Fruit fly (Drosophila melanogaster) whole organism, embryonic: ENCODE results near the gene Kat60.

Source experiments
- BEAF-32 ChIP-seq: fragments of 200-800 bp; sonication (Bioruptor generic); optimal IDR thresholded peaks from 3 replicates; lab custom pipeline; 2017; ENCODE audit warnings: missing biosample characterization, missing genetic modification characterization, mild to moderate bottlenecking, moderate library complexity, missing genetic modification reagents
- Bteb2 ChIP-seq: fragments of 200-800 bp; sonication (Bioruptor generic); optimal IDR thresholded peaks from 2 replicates; lab custom pipeline; 2016; ENCODE audit warnings: missing biosample characterization, missing genetic modification characterization
- CG12104 ChIP-seq: fragments of 200-800 bp; sonication (Bioruptor generic); optimal IDR thresholded peaks from 3 replicates; lab custom pipeline; 2016; ENCODE audit warnings: missing biosample characterization, missing genetic modification characterization
- CG14050 ChIP-seq: fragments of 200-800 bp; sonication (Bioruptor generic); IDR thresholded peaks from 3 replicates; pipeline ENCODE4 v1.3.6; 2022; ENCODE audit warnings: missing biosample characterization, missing genetic modification characterization
- CG17612 ChIP-seq: fragments of 200-800 bp; sonication (Bioruptor generic); IDR thresholded peaks from 2 replicates; pipeline ENCODE4 v1.3.6; 2022; ENCODE audit warnings: missing biosample characterization, missing genetic modification characterization
- CG18619 ChIP-seq: fragments of 200-800 bp; sonication (Bioruptor generic); optimal IDR thresholded peaks from 3 replicates; lab custom pipeline; 2017; ENCODE audit warnings: missing biosample characterization, mild to moderate bottlenecking, missing genetic modification characterization
- CG2199 ChIP-seq: fragments of 200-800 bp; sonication (Bioruptor generic); IDR thresholded peaks from 3 replicates; pipeline ENCODE4 v1.3.6; 2022; ENCODE audit warnings: missing biosample characterization, missing genetic modification characterization
- CG2202 ChIP-seq: fragments of 200-800 bp; sonication (Bioruptor generic); optimal IDR thresholded peaks from 2 replicates; lab custom pipeline; 2018; ENCODE audit warnings: missing biosample characterization, mild to moderate bottlenecking, missing genetic modification characterization
- CG6689 ChIP-seq: fragments of 200-800 bp; sonication (Bioruptor generic); IDR thresholded peaks from 2 replicates; pipeline ENCODE4 v1.3.6; 2022; ENCODE audit warnings: missing biosample characterization, missing genetic modification characterization
- CG6765 ChIP-seq: fragments of 200-800 bp; sonication (Bioruptor generic); optimal IDR thresholded peaks from 3 replicates; lab custom pipeline; 2017; ENCODE audit warnings: missing biosample characterization, mild to moderate bottlenecking, missing genetic modification characterization
- CG8924 ChIP-seq: fragments of 200-800 bp; optimal IDR thresholded peaks from 3 replicates; lab custom pipeline; 2019; ENCODE audit warnings: missing biosample characterization, mild to moderate bottlenecking, missing genetic modification characterization, moderate library complexity
- CG9609 ChIP-seq: fragments of 200-800 bp; sonication (Bioruptor generic); optimal IDR thresholded peaks from 3 replicates; lab custom pipeline; 2016; ENCODE audit warnings: missing biosample characterization, missing genetic modification characterization
- CHES-1-like ChIP-seq: fragments of 200-800 bp; sonication (Bioruptor generic); optimal IDR thresholded peaks from 2 replicates; lab custom pipeline; 2016; ENCODE audit warnings: missing biosample characterization, missing genetic modification characterization
- Camta ChIP-seq: fragments of 200-800 bp; sonication (Bioruptor generic); optimal IDR thresholded peaks from 2 replicates; lab custom pipeline; 2016; ENCODE audit warnings: missing biosample characterization, missing genetic modification characterization
- Chrac-16 ChIP-seq: fragments of 200-800 bp; sonication (Bioruptor generic); optimal IDR thresholded peaks from 3 replicates; lab custom pipeline; 2016; ENCODE audit warnings: missing biosample characterization, missing genetic modification characterization
- CrebB ChIP-seq: fragments of 200-800 bp; sonication (Bioruptor generic); optimal IDR thresholded peaks from 3 replicates; lab custom pipeline; 2018; ENCODE audit warnings: missing biosample characterization, mild to moderate bottlenecking, missing genetic modification characterization
- Doc2 ChIP-seq: fragments of 200-800 bp; sonication (Bioruptor generic); IDR thresholded peaks from 2 replicates; pipeline ENCODE4 v1.3.6; 2022; ENCODE audit warnings: missing biosample characterization, missing genetic modification characterization
- Gsc ChIP-seq: fragments of 200-800 bp; sonication (Bioruptor generic); IDR thresholded peaks from 2 replicates; pipeline ENCODE4 v1.3.6; 2022; ENCODE audit warnings: missing biosample characterization, missing genetic modification characterization
- H15 ChIP-seq: fragments of 200-800 bp; sonication (Bioruptor generic); IDR thresholded peaks from 3 replicates; pipeline ENCODE4 v1.3.6; 2022; ENCODE audit warnings: missing biosample characterization, missing genetic modification characterization
- HHEX ChIP-seq: fragments of 200-800 bp; sonication (Bioruptor generic); optimal IDR thresholded peaks from 3 replicates; lab custom pipeline; 2017; ENCODE audit warnings: missing biosample characterization, mild to moderate bottlenecking, missing genetic modification characterization, missing genetic modification reagents
- Kr ChIP-seq: fragments of 200-800 bp; sonication (Bioruptor generic); optimal IDR thresholded peaks from 2 replicates; lab custom pipeline; 2017; ENCODE audit warnings: missing biosample characterization, mild to moderate bottlenecking, missing genetic modification characterization
- Lim3 ChIP-seq: fragments of 200-800 bp; sonication (Bioruptor generic); IDR thresholded peaks from 2 replicates; pipeline ENCODE4 v1.3.6; 2022; ENCODE audit warnings: missing biosample characterization, missing genetic modification characterization
- MBD-R2 ChIP-seq: fragments of 200-800 bp; sonication (Bioruptor generic); IDR thresholded peaks from 2 replicates; pipeline ENCODE4 v1.3.6; 2022; ENCODE audit warnings: missing biosample characterization, missing genetic modification characterization
- MESR4 ChIP-seq: fragments of 200-800 bp; sonication (Bioruptor generic); optimal IDR thresholded peaks from 2 replicates; lab custom pipeline; 2018; ENCODE audit warnings: missing biosample characterization, mild to moderate bottlenecking, missing genetic modification characterization, moderate library complexity
- Nf-YA ChIP-seq: fragments of 200-800 bp; sonication (Bioruptor generic); IDR thresholded peaks from 2 replicates; pipeline ENCODE4 v1.3.6; 2022; ENCODE audit warnings: missing biosample characterization, missing genetic modification characterization
- Opbp ChIP-seq: fragments of 200-800 bp; sonication (Bioruptor generic); IDR thresholded peaks from 3 replicates; pipeline ENCODE4 v1.3.6; 2022; ENCODE audit warnings: missing biosample characterization, missing genetic modification characterization; ENCODE audit not compliant: partially characterized antibody
- Pdp1 ChIP-seq, 2 experiments: fragments of 200-800 bp; sonication (Bioruptor generic); optimal IDR thresholded peaks; 3 replicates each; lab custom pipeline; 2016; ENCODE audit warnings: missing biosample characterization in 2 of 2, missing genetic modification characterization in 2 of 2, mild to moderate bottlenecking in 1 of 2, moderate library complexity in 1 of 2
- Rx ChIP-seq: fragments of 200-800 bp; sonication (Bioruptor generic); IDR thresholded peaks from 2 replicates; pipeline ENCODE4 v1.3.6; 2022; ENCODE audit warnings: missing biosample characterization, missing genetic modification characterization
- Ssrp ChIP-seq: fragments of 200-800 bp; sonication (Bioruptor generic); optimal IDR thresholded peaks from 2 replicates; lab custom pipeline; 2018; ENCODE audit warnings: missing biosample characterization, mild to moderate bottlenecking, missing genetic modification characterization, moderate library complexity
- Taf1 ChIP-seq: fragments of 200-800 bp; sonication (Bioruptor generic); IDR thresholded peaks from 2 replicates; pipeline ENCODE4 v1.3.6; 2022; ENCODE audit warnings: missing biosample characterization, missing genetic modification characterization
- Tbp ChIP-seq: fragments of >200 bp; optimal IDR thresholded peaks from 2 replicates; lab custom pipeline; 2018; ENCODE audit warnings: missing biosample characterization, missing genetic modification characterization
- Trl ChIP-seq, 3 experiments: fragments of >200 bp in 2 of 3; fragments of 200-800 bp in 1 of 3; sonication (Bioruptor generic) in 1 of 3; optimal IDR thresholded peaks; 2 replicates in 1 of 3; 3 replicates in 2 of 3; lab custom pipeline; 2016 to 2017; ENCODE audit warnings: missing biosample characterization in 1 of 3, missing genetic modification characterization in 1 of 3
- YL-1 ChIP-seq: fragments of 200-800 bp; sonication (Bioruptor generic); optimal IDR thresholded peaks from 3 replicates; lab custom pipeline; 2017; ENCODE audit warnings: missing biosample characterization, mild to moderate bottlenecking, missing genetic modification characterization
- bigmax ChIP-seq: fragments of 200-800 bp; sonication (Bioruptor generic); optimal IDR thresholded peaks from 2 replicates; lab custom pipeline; 2018; ENCODE audit warnings: missing biosample characterization, mild to moderate bottlenecking, missing genetic modification characterization
- chn ChIP-seq: fragments of 200-800 bp; sonication (Bioruptor generic); optimal IDR thresholded peaks from 2 replicates; lab custom pipeline; 2016; ENCODE audit warnings: missing biosample characterization, missing genetic modification characterization
- fd64A ChIP-seq: fragments of 200-800 bp; sonication (Bioruptor generic); optimal IDR thresholded peaks from 3 replicates; lab custom pipeline; 2018; ENCODE audit warnings: missing biosample characterization, mild to moderate bottlenecking, missing genetic modification characterization
- fd96Cb ChIP-seq: fragments of 200-800 bp; sonication (Bioruptor generic); optimal IDR thresholded peaks from 2 replicates; lab custom pipeline; 2018; ENCODE audit warnings: missing biosample characterization, mild to moderate bottlenecking, missing genetic modification characterization, moderate library complexity
- fru ChIP-seq: fragments of >200 bp; optimal IDR thresholded peaks from 2 replicates; lab custom pipeline; 2017
- gfzf ChIP-seq: fragments of 200-800 bp; sonication (Bioruptor generic); optimal IDR thresholded peaks from 2 replicates; lab custom pipeline; 2016; ENCODE audit warnings: missing biosample characterization, mild to moderate bottlenecking, missing genetic modification characterization, moderate library complexity
- grau ChIP-seq: fragments of 200-800 bp; optimal IDR thresholded peaks from 3 replicates; lab custom pipeline; 2019; ENCODE audit warnings: missing biosample characterization, mild to moderate bottlenecking, missing genetic modification characterization, moderate library complexity
- gsb ChIP-seq: fragments of 200-800 bp; sonication (Bioruptor generic); IDR thresholded peaks from 2 replicates; pipeline ENCODE4 v1.3.6; 2022; ENCODE audit warnings: missing biosample characterization, missing genetic modification characterization
- mam ChIP-seq: fragments of 200-800 bp; sonication (Bioruptor generic); optimal IDR thresholded peaks from 3 replicates; lab custom pipeline; 2016; ENCODE audit warnings: missing biosample characterization, missing genetic modification characterization
- onecut ChIP-seq: fragments of 200-800 bp; sonication (Bioruptor generic); IDR thresholded peaks from 2 replicates; pipeline ENCODE4 v1.3.6; 2022; ENCODE audit warnings: missing biosample characterization, missing genetic modification characterization
- pho ChIP-seq: fragments of 200-800 bp; sonication (Bioruptor generic); optimal IDR thresholded peaks from 2 replicates; lab custom pipeline; 2016; ENCODE audit warnings: missing biosample characterization, missing genetic modification characterization
- schlank ChIP-seq: fragments of 200-800 bp; sonication (Bioruptor generic); optimal IDR thresholded peaks from 2 replicates; lab custom pipeline; 2018; ENCODE audit warnings: missing biosample characterization, mild to moderate bottlenecking, missing genetic modification characterization
- sens ChIP-seq: fragments of 200-800 bp; sonication (Bioruptor generic); peaks from one replicate; lab custom pipeline; 2016; ENCODE audit warnings: missing biosample characterization, missing genetic modification characterization
- sisA ChIP-seq: fragments of 200-800 bp; sonication (Bioruptor generic); IDR thresholded peaks from 2 replicates; pipeline ENCODE4 v1.3.6; 2022; ENCODE audit warnings: missing biosample characterization, missing genetic modification characterization
- tll ChIP-seq, 2 experiments: fragments of 200-800 bp in 1 of 2; fragments of >200 bp in 1 of 2; sonication (Bioruptor generic) in 1 of 2; optimal IDR thresholded peaks; 2 replicates each; lab custom pipeline; 2017 to 2019; ENCODE audit warnings: missing biosample characterization in 2 of 2, missing genetic modification characterization in 2 of 2, mild to moderate bottlenecking in 1 of 2, moderate library complexity in 1 of 2
- vfl ChIP-seq: fragments of 200-800 bp; sonication (Bioruptor generic); optimal IDR thresholded peaks from 2 replicates; lab custom pipeline; 2016; ENCODE audit warnings: missing biosample characterization, missing genetic modification characterization
- zfh1 ChIP-seq: fragments of 200-800 bp; sonication (Bioruptor generic); IDR thresholded peaks from 3 replicates; pipeline ENCODE4 v1.3.6; 2022; ENCODE audit warnings: missing biosample characterization, missing genetic modification characterization
- zfh2 ChIP-seq: fragments of 200-800 bp; sonication (Bioruptor generic); optimal IDR thresholded peaks from 2 replicates; lab custom pipeline; 2016; ENCODE audit warnings: missing biosample characterization, missing genetic modification characterization

Kat60 gene

DNA sequence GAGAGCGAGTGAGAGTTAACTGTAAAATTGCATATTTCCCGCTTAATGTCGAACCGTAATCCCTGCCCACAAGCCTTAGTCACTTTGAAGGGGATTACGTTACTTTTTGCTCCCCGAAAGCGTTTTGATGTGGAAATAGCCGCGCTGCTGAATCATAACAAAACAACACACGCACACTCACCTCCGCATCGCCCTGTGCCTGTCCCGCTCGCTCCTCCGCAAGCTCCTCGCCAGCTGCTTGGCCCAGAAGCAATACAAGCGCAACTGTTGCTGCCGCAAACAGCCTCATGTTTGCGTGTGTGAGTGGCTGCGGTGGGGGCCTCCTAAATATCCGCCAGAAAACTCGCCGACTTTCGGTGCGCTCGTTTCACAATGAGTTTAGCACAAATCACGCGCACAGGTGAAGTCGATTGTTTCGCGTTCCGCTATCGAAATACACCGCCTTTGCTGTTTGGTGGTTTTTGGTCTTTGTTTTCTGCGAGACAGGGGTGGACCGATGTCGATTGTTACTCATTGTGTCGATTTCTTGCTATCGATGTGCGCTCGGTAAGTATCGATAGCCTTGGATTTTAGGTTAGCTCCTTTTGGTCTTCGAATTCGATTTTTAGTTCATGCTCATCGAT, 19.3 kb upstream of the Kat60 start, which contains the start of gene CtsF (continued):
- TF ChIP-seq CrebB (tag; lab: Kevin White, UChicago) = peak; percentile 28
- no peak for TF ChIP-seq fd96Cb (tag; lab: Kevin White, UChicago)
- TF ChIP-seq YL-1 (GFP tag; lab: Kevin White, UChicago) = peak; percentile 81
- TF ChIP-seq CG12104 (GFP tag; lab: Kevin White, UChicago) = no peak
- TF ChIP-seq Rx (GFP tag; lab: Robert Waterston, UW) = no peak
- no peak for TF ChIP-seq Bteb2 (GFP tag; lab: Kevin White, UChicago)
- TF ChIP-seq CG17612 (GFP tag; lab: Robert Waterston, UW) = no peak
- no peak for TF ChIP-seq Doc2 (GFP tag; lab: Robert Waterston, UW)
- TF ChIP-seq Opbp = peak; percentile 99
- no peak for TF ChIP-seq Nf-YA
- no peak for TF ChIP-seq Taf1 (GFP tag; lab: Robert Waterston, UW)
- TF ChIP-seq fru (lab: Kevin White, UChicago) = no peak
- TF ChIP-seq MBD-R2 = peak; percentile 70
- TF ChIP-seq CG14050 (GFP tag; lab: Robert Waterston, UW) = no peak
- no peak for TF ChIP-seq fd64A (GFP tag; lab: Kevin White, UChicago)
- no peak for TF ChIP-seq CG2202 (tag; lab: Kevin White, UChicago)
- TF ChIP-seq schlank (tag; lab: Kevin White, UChicago) = no peak
- no peak for TF ChIP-seq mam (GFP tag; lab: Kevin White, UChicago)
- TF ChIP-seq sens (GFP tag; lab: Kevin White, UChicago) = peak; percentile 38
- TF ChIP-seq CG6765 (GFP tag; lab: Kevin White, UChicago) = peak; percentile 7
- TF ChIP-seq grau (tag; lab: Kevin White, UChicago) = peak; percentile 19
- 0 out of 3 replicates have a peak, but pooled peaks have one; percentile 13 for TF ChIP-seq CG2199 (GFP tag; lab: Robert Waterston, UW)
- TF ChIP-seq sisA (GFP tag; lab: Robert Waterston, UW) = no peak
- peak; percentile 15 for TF ChIP-seq chn (GFP tag; lab: Kevin White, UChicago)
- peak; percentile 49 for TF ChIP-seq CHES-1-like (GFP tag; lab: Kevin White, UChicago)
- no peak for TF ChIP-seq HHEX (GFP tag; lab: Kevin White, UChicago)
- no peak for TF ChIP-seq Kr (GFP tag; lab: Kevin White, UChicago)
- no peak for TF ChIP-seq CG6689
- no peak for TF ChIP-seq CG18619 (GFP tag; lab: Kevin White, UChicago)
- TF ChIP-seq vfl (GFP tag; lab: Kevin White, UChicago) = no peak
- TF ChIP-seq zfh2 (GFP tag; lab: Kevin White, UChicago) = no peak
- no peak for TF ChIP-seq zfh1 (GFP tag; lab: Robert Waterston, UW)
- TF ChIP-seq gsb (GFP tag; lab: Robert Waterston, UW) = no peak
- no peak for TF ChIP-seq H15
- TF ChIP-seq Camta (GFP tag; lab: Kevin White, UChicago) = peak; percentile 26
- TF ChIP-seq MESR4 (GFP tag; lab: Kevin White, UChicago) = peak; percentile 90
- TF ChIP-seq bigmax = peak; percentile 99
- TF ChIP-seq CG9609 = no peak
- TF ChIP-seq BEAF-32 (GFP tag; lab: Kevin White, UChicago) = peak; percentile 98
- TF ChIP-seq tll (GFP tag; optimal IDR thresholded peaks at IDR 0.05; lab: Kevin White, UChicago) = no peak
- no peak; the same call in 1 of the 2 replicates for TF ChIP-seq onecut (GFP tag; lab: Robert Waterston, UW)
- TF ChIP-seq Pdp1 (GFP tag; optimal IDR thresholded peaks at IDR 0.05; lab: Kevin White, UChicago) = no peak
- no peak for TF ChIP-seq Tbp
- TF ChIP-seq Chrac-16 = no peak
- TF ChIP-seq Trl (optimal IDR thresholded peaks at IDR 0.05; lab: Kevin White, UChicago) = peak in 1 of 2 experiments; percentile 37
- TF ChIP-seq Trl (GFP tag; optimal IDR thresholded peaks at IDR 0.05; lab: Kevin White, UChicago) = no peak
- no peak for TF ChIP-seq Ssrp
- peak; percentile 41 for TF ChIP-seq gfzf (GFP tag; lab: Kevin White, UChicago)
- TF ChIP-seq Lim3 = no peak
- TF ChIP-seq pho (GFP tag; lab: Kevin White, UChicago) = peak; percentile 23
- no peak for TF ChIP-seq Gsc (GFP tag; lab: Robert Waterston, UW)
- peak; percentile 41 for TF ChIP-seq CG8924 (tag; lab: Kevin White, UChicago)
